Worm (Caenorhabditis elegans) whole organism, late embryonic: ENCODE measurements around the gene slc-25A29.

ENCODE experiments used
- C08G9.2 ChIP-seq: sonication (generic microtip); optimal IDR thresholded peaks from 2 replicates; lab custom pipeline; 2016; ENCODE audit warnings: mild to moderate bottlenecking, missing genetic modification characterization, moderate library complexity, missing compliant biosample characterization
- C38D4.7 ChIP-seq: fragments of 200-800 bp; sonication (Bioruptor generic); optimal IDR thresholded peaks from 2 replicates; lab custom pipeline; 2018; ENCODE audit warnings: mild to moderate bottlenecking, missing genetic modification characterization, moderate library complexity, missing compliant biosample characterization
- F13H6.1 ChIP-seq: sonication (generic microtip); optimal IDR thresholded peaks from 2 replicates; lab custom pipeline; 2016; ENCODE audit warnings: missing genetic modification characterization, missing compliant biosample characterization
- K02D7.2 ChIP-seq: sonication (generic microtip); optimal IDR thresholded peaks from 2 replicates; lab custom pipeline; 2017; ENCODE audit warnings: mild to moderate bottlenecking, missing genetic modification characterization, missing compliant biosample characterization
- K09A11.1 ChIP-seq: sonication (generic microtip); optimal IDR thresholded peaks from 2 replicates; lab custom pipeline; 2017; ENCODE audit warnings: antibody characterized with exemption, mild to moderate bottlenecking, missing genetic modification characterization, missing compliant biosample characterization; ENCODE audit not compliant: insufficient read depth
- ahr-1 ChIP-seq: sonication (generic microtip); optimal IDR thresholded peaks from 2 replicates; lab custom pipeline; 2016; ENCODE audit warnings: missing genetic modification characterization, missing compliant biosample characterization
- ceh-14 ChIP-seq: sonication (generic microtip); optimal IDR thresholded peaks from 2 replicates; lab custom pipeline; 2016; ENCODE audit warnings: missing genotype, missing genetic modification characterization, missing compliant biosample characterization
- ceh-18 ChIP-seq: sonication (generic microtip); optimal IDR thresholded peaks from 2 replicates; lab custom pipeline; 2016; ENCODE audit warnings: missing genetic modification characterization, missing compliant biosample characterization
- ceh-19 ChIP-seq: fragments of 200-800 bp; sonication (Bioruptor generic); optimal IDR thresholded peaks from 2 replicates; lab custom pipeline; 2018; ENCODE audit warnings: mild to moderate bottlenecking, missing genetic modification characterization, missing compliant biosample characterization
- ceh-2 ChIP-seq: sonication (generic microtip); optimal IDR thresholded peaks from 2 replicates; lab custom pipeline; 2016; ENCODE audit warnings: missing genotype, missing genetic modification characterization, missing compliant biosample characterization
- ceh-30 ChIP-seq: fragments of 150-350 bp; optimal IDR thresholded peaks from 2 replicates; lab custom pipeline; 2014; ENCODE audit warnings: missing biosample characterization, missing genetic modification characterization
- ceh-31 ChIP-seq: sonication (generic microtip); optimal IDR thresholded peaks from 2 replicates; lab custom pipeline; 2016; ENCODE audit warnings: missing genetic modification characterization, missing compliant biosample characterization
- ceh-34 ChIP-seq: sonication (generic microtip); optimal IDR thresholded peaks from 2 replicates; lab custom pipeline; 2016; ENCODE audit warnings: mild to moderate bottlenecking, missing genetic modification characterization, missing compliant biosample characterization
- ceh-48 ChIP-seq: sonication (generic microtip); optimal IDR thresholded peaks from 2 replicates; lab custom pipeline; 2016; ENCODE audit warnings: missing genetic modification characterization, inconsistent platforms, missing compliant biosample characterization
- ceh-6 ChIP-seq: fragments of 200-800 bp; sonication (Bioruptor generic); optimal IDR thresholded peaks from 2 replicates; lab custom pipeline; 2018; ENCODE audit warnings: mild to moderate bottlenecking, missing genetic modification characterization, missing compliant biosample characterization
- ceh-9 ChIP-seq: sonication (generic microtip); optimal IDR thresholded peaks from 2 replicates; lab custom pipeline; 2016; ENCODE audit warnings: mild to moderate bottlenecking, missing genetic modification characterization, inconsistent platforms, missing compliant biosample characterization
- che-1 ChIP-seq: sonication (generic microtip); optimal IDR thresholded peaks from 2 replicates; lab custom pipeline; 2016; ENCODE audit warnings: mild to moderate bottlenecking, missing genetic modification characterization, missing compliant biosample characterization
- dve-1 ChIP-seq: sonication (generic microtip); optimal IDR thresholded peaks from 2 replicates; lab custom pipeline; 2017; ENCODE audit warnings: antibody characterized with exemption, mild to moderate bottlenecking, missing genetic modification characterization, missing compliant biosample characterization
- elt-4 ChIP-seq: sonication (generic microtip); optimal IDR thresholded peaks from 2 replicates; lab custom pipeline; 2016; ENCODE audit warnings: missing genetic modification characterization, missing compliant biosample characterization
- ets-4 ChIP-seq: sonication (generic microtip); optimal IDR thresholded peaks from 2 replicates; lab custom pipeline; 2016; ENCODE audit warnings: missing genetic modification characterization, missing compliant biosample characterization
- eyg-1 ChIP-seq: sonication (generic microtip); optimal IDR thresholded peaks from 2 replicates; lab custom pipeline; 2016; ENCODE audit warnings: missing genotype, missing genetic modification characterization, missing compliant biosample characterization
- fax-1 ChIP-seq: sonication (generic microtip); optimal IDR thresholded peaks from 2 replicates; lab custom pipeline; 2016; ENCODE audit warnings: missing genotype, missing genetic modification characterization, missing compliant biosample characterization
- fkh-6 ChIP-seq: sonication (generic microtip); optimal IDR thresholded peaks from 2 replicates; lab custom pipeline; 2016; ENCODE audit warnings: missing genetic modification characterization, missing compliant biosample characterization
- hlh-15 ChIP-seq: sonication (generic microtip); optimal IDR thresholded peaks from 2 replicates; lab custom pipeline; 2016; ENCODE audit warnings: missing genetic modification characterization, missing compliant biosample characterization
- hlh-30 ChIP-seq: sonication (generic microtip); optimal IDR thresholded peaks from 2 replicates; lab custom pipeline; 2017; ENCODE audit warnings: antibody characterized with exemption, missing genetic modification characterization, missing compliant biosample characterization; ENCODE audit not compliant: insufficient read depth
- hlh-6 ChIP-seq: sonication (generic microtip); optimal IDR thresholded peaks from 2 replicates; lab custom pipeline; 2016; ENCODE audit warnings: missing genotype, missing genetic modification characterization, missing compliant biosample characterization
- hlh-8 ChIP-seq: sonication (generic microtip); optimal IDR thresholded peaks from 2 replicates; lab custom pipeline; 2016; ENCODE audit warnings: missing genotype, missing genetic modification characterization, missing compliant biosample characterization
- nfya-1 ChIP-seq: sonication (generic microtip); optimal IDR thresholded peaks from 2 replicates; lab custom pipeline; 2017; ENCODE audit warnings: missing genetic modification characterization, mild to moderate bottlenecking, missing compliant biosample characterization, antibody characterized with exemption, moderate library complexity
- nhr-232 ChIP-seq: sonication (generic microtip); optimal IDR thresholded peaks from 2 replicates; lab custom pipeline; 2016; ENCODE audit warnings: missing genetic modification characterization, missing compliant biosample characterization
- odd-2 ChIP-seq: sonication (generic microtip); optimal IDR thresholded peaks from 2 replicates; lab custom pipeline; 2017; ENCODE audit warnings: antibody characterized with exemption, mild to moderate bottlenecking, missing genetic modification characterization, missing compliant biosample characterization
- pat-9 ChIP-seq: fragments of 200-800 bp; sonication (Bioruptor generic); optimal IDR thresholded peaks from 2 replicates; lab custom pipeline; 2018; ENCODE audit warnings: mild to moderate bottlenecking, missing genetic modification characterization, moderate library complexity, missing compliant biosample characterization
- pax-1 ChIP-seq: fragments of 150-350 bp; optimal IDR thresholded peaks from 2 replicates; lab custom pipeline; 2014; ENCODE audit warnings: missing biosample characterization, missing genetic modification characterization
- pha-2 ChIP-seq: sonication (generic microtip); optimal IDR thresholded peaks from 2 replicates; lab custom pipeline; 2017; ENCODE audit warnings: mild to moderate bottlenecking, missing genetic modification characterization, missing compliant biosample characterization
- pqm-1 ChIP-seq: sonication (generic microtip); optimal IDR thresholded peaks from 2 replicates; lab custom pipeline; 2016; ENCODE audit warnings: missing genetic modification characterization, missing compliant biosample characterization
- rnt-1 ChIP-seq: sonication (generic microtip); optimal IDR thresholded peaks from 2 replicates; lab custom pipeline; 2016; ENCODE audit warnings: missing genetic modification characterization, missing compliant biosample characterization
- sdc-2 ChIP-seq: sonication (generic microtip); optimal IDR thresholded peaks from 2 replicates; lab custom pipeline; 2016; ENCODE audit warnings: missing genotype, missing genetic modification characterization, missing compliant biosample characterization
- sox-2 ChIP-seq: fragments of 200-800 bp; sonication (Bioruptor generic); IDR thresholded peaks from 2 replicates; pipeline ENCODE4 v1.3.6; 2022; ENCODE audit warnings: missing genetic modification reagents, missing genetic modification characterization, missing compliant biosample characterization
- sox-4 ChIP-seq: sonication (generic microtip); optimal IDR thresholded peaks from 2 replicates; lab custom pipeline; 2017; ENCODE audit warnings: mild to moderate bottlenecking, missing genetic modification characterization, inconsistent platforms, missing compliant biosample characterization
- syd-9 ChIP-seq: sonication (generic microtip); optimal IDR thresholded peaks from 2 replicates; lab custom pipeline; 2016; ENCODE audit warnings: mild to moderate bottlenecking, missing genetic modification characterization, moderate library complexity, missing compliant biosample characterization
- tbx-2 ChIP-seq: sonication (generic microtip); optimal IDR thresholded peaks from 2 replicates; lab custom pipeline; 2016; ENCODE audit warnings: missing genetic modification characterization, missing compliant biosample characterization
- unc-42 ChIP-seq: sonication (generic microtip); optimal IDR thresholded peaks from 2 replicates; lab custom pipeline; 2016; ENCODE audit warnings: missing genotype, missing genetic modification characterization, missing compliant biosample characterization
- unc-55 ChIP-seq: sonication (generic microtip); optimal IDR thresholded peaks from 2 replicates; lab custom pipeline; 2017; ENCODE audit warnings: missing biosample characterization, missing genetic modification reagents, missing genetic modification characterization
- unc-86 ChIP-seq: sonication (generic microtip); optimal IDR thresholded peaks from 2 replicates; lab custom pipeline; 2016; ENCODE audit warnings: missing genetic modification characterization, missing compliant biosample characterization
- ztf-16 ChIP-seq: sonication (generic microtip); optimal IDR thresholded peaks from 2 replicates; lab custom pipeline; 2017; ENCODE audit warnings: missing genetic modification characterization, missing compliant biosample characterization

slc-25A29 gene

DNA sequence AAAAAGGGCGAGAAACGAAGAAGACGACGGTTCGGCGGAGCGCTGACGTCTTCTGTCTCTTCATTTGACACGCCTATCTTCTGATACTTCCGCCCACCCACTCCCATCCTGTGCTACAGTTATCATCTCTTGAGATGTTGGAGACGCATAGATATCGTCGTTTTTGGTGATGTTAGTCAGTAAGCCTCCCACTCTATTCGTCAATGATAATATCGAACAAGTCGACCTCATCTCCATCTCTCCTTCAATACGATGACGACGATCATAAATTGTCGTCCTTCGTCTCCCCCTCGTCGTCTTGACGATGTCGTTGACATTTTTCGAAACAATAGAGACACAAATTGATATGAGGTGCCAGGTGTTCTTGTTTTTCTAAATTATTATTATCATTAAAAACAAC lies at the start of gene slc-25A29:
TSS of gene slc-25A29 (minus strand) at position 45 of the 400 bp plus-strand sequence.
- no peak for TF ChIP-seq rnt-1 (tag; lab: Kevin White, UChicago)
- TF ChIP-seq nhr-232 (tag; lab: Kevin White, UChicago) = no peak
- no peak for TF ChIP-seq hlh-15 (tag; lab: Kevin White, UChicago)
- no peak for TF ChIP-seq sox-2
- no peak for TF ChIP-seq hlh-8

DNA sequence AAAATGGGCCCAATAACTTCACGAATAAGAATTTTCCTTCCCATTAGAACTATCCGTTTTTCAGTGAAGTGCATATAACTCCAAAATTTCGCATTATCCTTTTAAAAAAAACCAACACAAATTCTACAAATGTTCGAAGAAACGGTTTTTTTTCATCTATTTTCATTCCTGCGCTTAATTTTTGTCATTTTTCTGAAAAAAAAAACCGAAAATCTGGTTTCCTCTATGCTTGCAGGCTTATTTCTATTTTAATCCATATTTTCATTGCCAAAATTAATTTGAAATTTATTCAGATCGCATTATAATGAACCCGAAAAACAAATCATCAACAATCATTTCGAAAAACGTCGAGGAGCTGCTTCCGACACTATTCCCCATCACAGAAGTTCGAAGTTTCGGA lies 40.7 kb upstream of the slc-25A29 start, which contains the start of gene set-5:
TSS of gene set-5 (plus strand) at position 301 of the 400 bp plus-strand sequence.
- TF ChIP-seq hlh-30 (tag; lab: Kevin White, UChicago) (no peak), sdc-2 (tag; lab: Kevin White, UChicago) (no peak), fax-1 (tag; lab: Kevin White, UChicago) (no peak), nfya-1 (tag; lab: Kevin White, UChicago) (no peak)

DNA sequence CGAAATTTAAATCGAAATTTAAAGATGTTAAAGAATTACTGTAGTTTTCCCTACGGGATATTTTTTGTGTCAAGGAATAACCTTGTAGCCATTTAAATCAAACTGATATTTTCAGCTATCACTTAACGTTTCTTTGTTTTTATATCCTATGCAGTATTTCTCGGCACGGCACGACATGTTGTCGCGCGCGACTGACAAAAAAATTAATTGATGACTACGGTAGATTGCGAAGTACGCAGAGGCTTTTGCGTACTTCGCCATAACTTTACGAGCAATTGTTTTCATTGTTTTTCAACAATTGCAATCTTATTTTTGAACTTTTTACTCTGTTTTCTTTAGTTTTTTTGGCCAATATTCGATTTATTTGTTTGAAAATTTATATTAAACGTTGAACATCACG lies 40.0 kb upstream of the slc-25A29 start:
- TF ChIP-seq nhr-232 (tag; lab: Kevin White, UChicago) (no peak), F13H6.1 (tag; lab: Kevin White, UChicago) (no peak), hlh-6 (no peak)

DNA sequence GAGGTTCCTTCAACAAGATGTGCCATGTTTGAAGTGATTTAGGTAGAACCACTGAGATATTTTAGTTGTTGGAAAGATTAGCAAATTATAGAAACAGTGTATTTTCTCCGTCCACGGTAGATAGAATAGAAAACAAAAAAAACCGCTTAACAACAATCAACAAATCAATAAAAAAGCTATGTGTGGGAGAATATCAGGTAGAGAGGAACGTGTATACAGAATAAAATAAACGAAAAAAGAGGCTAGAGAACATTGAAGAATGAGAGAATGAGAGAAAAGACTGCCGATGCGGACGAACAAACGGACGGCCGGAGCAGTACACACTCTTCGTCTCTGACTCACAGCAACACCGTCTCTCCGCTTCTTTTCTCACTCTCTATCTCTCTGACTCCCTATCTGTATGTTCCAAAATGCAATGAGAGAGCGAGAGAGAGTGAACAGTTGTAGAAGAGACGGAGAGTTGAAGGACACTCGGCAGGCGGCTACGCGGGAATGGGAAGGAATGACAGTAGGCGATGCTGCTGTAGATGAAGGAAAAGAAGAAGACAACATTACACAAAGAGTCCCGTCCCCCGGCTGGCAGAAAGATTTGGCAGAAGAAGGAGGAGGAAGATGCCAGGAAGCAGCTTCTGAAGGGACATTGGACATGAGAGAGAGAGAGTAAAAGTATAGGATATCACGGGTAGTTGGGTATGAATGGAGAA lies 38.8 kb upstream of the slc-25A29 start, which contains the start of gene unc-112:
TSS of gene unc-112 (minus strand) at position 51 of the 704 bp plus-strand sequence.
- TF ChIP-seq pha-2 (tag; lab: Kevin White, UChicago) = no peak
- peak; percentile 74 for TF ChIP-seq C08G9.2 (tag; lab: Kevin White, UChicago)
- no peak for TF ChIP-seq dve-1
- TF ChIP-seq ets-4 (tag; lab: Kevin White, UChicago) = peak; percentile 53
- peak; percentile 66 for TF ChIP-seq pat-9 (tag; lab: Kevin White, UChicago)
- peak; percentile 68 for TF ChIP-seq ceh-2 (tag; lab: Kevin White, UChicago)
- peak; percentile 3 for TF ChIP-seq ceh-48 (tag; lab: Kevin White, UChicago)
- TF ChIP-seq rnt-1 (tag; lab: Kevin White, UChicago) = peak; percentile 93
- no peak for TF ChIP-seq K02D7.2 (tag; lab: Kevin White, UChicago)
- peak; percentile 93 for TF ChIP-seq tbx-2 (tag; lab: Kevin White, UChicago)
- TF ChIP-seq F13H6.1 (tag; lab: Kevin White, UChicago) = peak; percentile 79
- peak; percentile 96 for TF ChIP-seq unc-55 (GFP tag; lab: Kevin White, UChicago)
- TF ChIP-seq syd-9 (tag; lab: Kevin White, UChicago) = peak; percentile 80
- peak; percentile 24 for TF ChIP-seq eyg-1 (tag; lab: Kevin White, UChicago)
- TF ChIP-seq unc-86 = peak; percentile 9
- TF ChIP-seq elt-4 (tag; lab: Kevin White, UChicago) = no peak
- peak; percentile 58 for TF ChIP-seq fkh-6
- no peak for TF ChIP-seq pqm-1
- TF ChIP-seq sdc-2 (tag; lab: Kevin White, UChicago) = peak; percentile 67
- peak; percentile 6 for TF ChIP-seq C38D4.7 (GFP tag; lab: Kevin White, UChicago)
- TF ChIP-seq ceh-14 = peak; percentile 51
- peak; percentile 61 for TF ChIP-seq hlh-30 (tag; lab: Kevin White, UChicago)
- TF ChIP-seq odd-2 (tag; lab: Kevin White, UChicago) = no peak
- TF ChIP-seq nfya-1 (tag; lab: Kevin White, UChicago) = peak; percentile 93
- TF ChIP-seq che-1 (tag; lab: Kevin White, UChicago) = peak; percentile 32
- TF ChIP-seq ceh-19 (GFP tag; lab: Kevin White, UChicago) = peak; percentile 67
- TF ChIP-seq K09A11.1 (tag; lab: Kevin White, UChicago) = peak; percentile 27
- TF ChIP-seq fax-1 (tag; lab: Kevin White, UChicago) = peak; percentile 30
- TF ChIP-seq pax-1 (tag; lab: Kevin White, UChicago) = peak; percentile 22
- TF ChIP-seq ceh-30 (tag; lab: Kevin White, UChicago) = peak; percentile 81
- TF ChIP-seq sox-4 (tag; lab: Kevin White, UChicago) = no peak
- no peak for TF ChIP-seq ahr-1 (tag; lab: Kevin White, UChicago)
- TF ChIP-seq hlh-8 = peak; percentile 29
- TF ChIP-seq unc-42 (tag; lab: Kevin White, UChicago) = peak; percentile 58
- peak; percentile 95 for TF ChIP-seq ceh-18
- peak; percentile 91 for TF ChIP-seq ceh-31 (tag; lab: Kevin White, UChicago)
- TF ChIP-seq ceh-34 (tag; lab: Kevin White, UChicago) = peak; percentile 93
- no peak for TF ChIP-seq ceh-9 (tag; lab: Kevin White, UChicago)
- peak; percentile 17 for TF ChIP-seq ztf-16 (tag; lab: Kevin White, UChicago)
- peak; percentile 20 for TF ChIP-seq ceh-6 (GFP tag; lab: Kevin White, UChicago)
